Fruit fly (Drosophila melanogaster): ENCODE data around the gene CG11626.

Gene CG11626

DNA sequence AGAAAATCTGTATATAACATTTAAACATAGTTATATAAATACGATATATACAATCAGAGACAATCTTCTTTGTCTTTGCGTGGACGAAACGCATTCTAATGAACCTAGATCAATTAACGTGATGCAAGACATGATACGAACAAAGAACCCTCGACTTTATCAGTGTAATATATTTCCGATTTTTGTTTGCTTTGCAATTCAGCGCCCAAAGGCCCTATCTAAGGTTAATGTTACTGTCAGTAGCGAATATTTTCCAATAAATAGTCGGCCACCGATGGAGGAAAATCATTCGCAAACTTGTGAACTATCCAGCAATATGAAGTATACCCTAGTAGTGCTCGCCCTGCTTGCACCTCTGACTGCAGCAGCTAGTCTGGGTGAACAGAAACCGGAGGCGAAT is 15.6 kb upstream of the CG11626 start, which contains the start of gene CG3739:
CG3739 (plus strand) TSS at position 301 of the 400 bp plus-strand sequence.
- TF ChIP-seq h (GFP tag; optimal IDR thresholded peaks at IDR 0.05) (no peak), Vsx2 (GFP tag; optimal IDR thresholded peaks at IDR 0.05; ENCODE audit: partially characterized antibody) (no peak), Mio (GFP tag; optimal IDR thresholded peaks at IDR 0.05) (no peak), dmrt93B (GFP tag; optimal IDR thresholded peaks at IDR 0.05) (no peak), woc (GFP tag; optimal IDR thresholded peaks at IDR 0.05) (no peak), usp (GFP tag; optimal IDR thresholded peaks at IDR 0.05) (no peak)

dm6 chr3R:19398467-19398866 is 10.2 kb upstream of the CG11626 start, which contains the start of gene CG31244:
Gene CG31244 (minus strand): TSS chr3R:19398567.
- TF ChIP-seq foxo (GFP tag; optimal IDR thresholded peaks at IDR 0.05): no peak
- no peak for TF ChIP-seq lola (GFP tag; optimal IDR thresholded peaks at IDR 0.05)

DNA sequence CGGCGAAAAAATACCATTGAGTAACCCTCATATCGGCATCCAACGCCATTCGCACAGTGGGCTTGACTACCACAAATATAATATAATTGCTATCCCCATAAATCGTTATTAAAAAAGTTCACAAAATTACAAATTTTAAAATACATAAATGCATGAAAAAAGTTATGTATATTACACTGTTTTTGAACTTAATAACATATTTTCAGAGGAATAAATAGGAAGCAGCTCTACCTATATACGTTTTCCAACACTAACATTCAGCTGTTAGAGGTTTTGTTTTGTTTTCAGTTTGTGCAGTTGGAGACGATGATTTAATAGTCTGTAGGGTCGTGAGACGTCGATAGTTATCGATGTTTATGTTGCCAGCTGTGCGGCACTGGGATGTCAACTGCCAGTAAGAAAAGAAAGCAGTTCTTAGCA is 5.6 kb upstream of the CG11626 start, which contains the start of the genes Ino80 and Aptx:
Ino80 (minus strand) TSS at position 58 of the 420 bp plus-strand sequence.
Aptx (plus strand) TSS at position 360 of the 420 bp plus-strand sequence.
- TF ChIP-seq tai (GFP tag; optimal IDR thresholded peaks at IDR 0.05) (peak; percentile 97), usp (GFP tag; optimal IDR thresholded peaks at IDR 0.05) (no peak), Mio (GFP tag; optimal IDR thresholded peaks at IDR 0.05) (peak; percentile 57), woc (GFP tag; optimal IDR thresholded peaks at IDR 0.05) (peak; percentile 90), Hr83 (GFP tag; optimal IDR thresholded peaks at IDR 0.05; ENCODE audit: poor library complexity, severe bottlenecking) (peak; percentile 45), N (GFP tag; optimal IDR thresholded peaks at IDR 0.05) (no peak), dmrt93B (GFP tag; optimal IDR thresholded peaks at IDR 0.05) (peak; percentile 91), Myc (optimal IDR thresholded peaks at IDR 0.05) (peak; percentile 21), Jra (GFP tag; optimal IDR thresholded peaks at IDR 0.05) (peak; percentile 96), Vsx2 (GFP tag; optimal IDR thresholded peaks at IDR 0.05; ENCODE audit: partially characterized antibody) (no peak), HLH106 (tag; optimal IDR thresholded peaks at IDR 0.05) (peak; percentile 93), ey (GFP tag; optimal IDR thresholded peaks at IDR 0.05) (peak; percentile 94), sv (GFP tag; optimal IDR thresholded peaks at IDR 0.05) (peak; percentile 97), dsf (GFP tag; optimal IDR thresholded peaks at IDR 0.05; ENCODE audit: borderline replicate concordance) (peak; percentile 91), Sp1 (GFP tag; optimal IDR thresholded peaks at IDR 0.05) (peak; percentile 86), Dfd (GFP tag; optimal IDR thresholded peaks at IDR 0.05) (no peak), lola (GFP tag; optimal IDR thresholded peaks at IDR 0.05) (no peak), foxo (GFP tag; optimal IDR thresholded peaks at IDR 0.05) (peak; percentile 63 to 96), Dif (GFP tag; optimal IDR thresholded peaks at IDR 0.05; ENCODE audit: partially characterized antibody) (no peak), brk (GFP tag; optimal IDR thresholded peaks at IDR 0.05) (peak; percentile 95), dl (GFP tag; optimal IDR thresholded peaks at IDR 0.05; ENCODE audit: insufficient read depth in 1 of 2, partially characterized antibody in 2 of 2) (no peak), Rel (GFP tag; optimal IDR thresholded peaks at IDR 0.05) (no peak), Rel (tag; optimal IDR thresholded peaks at IDR 0.05) (no peak), rgr (GFP tag; optimal IDR thresholded peaks at IDR 0.05) (peak; percentile 95), Hr78 (GFP tag; optimal IDR thresholded peaks at IDR 0.05) (no peak), OdsH (GFP tag; optimal IDR thresholded peaks at IDR 0.05) (peak; percentile 91), sage (GFP tag; optimal IDR thresholded peaks at IDR 0.05) (peak; percentile 75), GATAd (GFP tag; optimal IDR thresholded peaks at IDR 0.05) (peak; percentile 87), fru (GFP tag; optimal IDR thresholded peaks at IDR 0.05) (peak; percentile 93), psq (GFP tag; optimal IDR thresholded peaks at IDR 0.05) (peak; percentile 90), pan (optimal IDR thresholded peaks at IDR 0.05) (no peak), CG9705 (GFP tag; optimal IDR thresholded peaks at IDR 0.05) (peak; percentile 85), Abd-B (GFP tag; optimal IDR thresholded peaks at IDR 0.05) (no peak), CrebA (GFP tag; optimal IDR thresholded peaks at IDR 0.05; ENCODE audit: borderline replicate concordance) (peak; percentile 18), jim (GFP tag; optimal IDR thresholded peaks at IDR 0.05) (peak; percentile 67), CG32264 (GFP tag; optimal IDR thresholded peaks at IDR 0.05) (peak; percentile 83), Hnf4 (GFP tag; optimal IDR thresholded peaks at IDR 0.05) (peak; percentile 94), h (GFP tag; optimal IDR thresholded peaks at IDR 0.05) (peak; percentile 95), br (GFP tag; optimal IDR thresholded peaks at IDR 0.05) (peak; percentile 92)
